Worm (Caenorhabditis elegans): ENCODE data around the gene F31E3.12.

- TF ChIP-seq B0310.2 (tag; optimal IDR thresholded peaks at IDR 0.05) = no peak
- no peak for TF ChIP-seq flt-1 (GFP tag; IDR thresholded peaks at IDR 0.05)
- no peak for TF ChIP-seq pes-1 (GFP tag; IDR thresholded peaks at IDR 0.05)
- TF ChIP-seq ama-1 (optimal IDR thresholded peaks at IDR 0.05) = no peak
- TF ChIP-seq tra-4 (tag; optimal IDR thresholded peaks at IDR 0.05) = no peak
- TF ChIP-seq aly-1 (tag; optimal IDR thresholded peaks at IDR 0.05) = no peak
- TF ChIP-seq tbx-37 (GFP tag; conservative IDR thresholded peaks at IDR 0.05) = no peak
- TF ChIP-seq hnd-1 (tag; optimal IDR thresholded peaks at IDR 0.05) = no peak
- TF ChIP-seq sea-1 (GFP tag; conservative IDR thresholded peaks at IDR 0.05) = no peak
- TF ChIP-seq hmg-4 (GFP tag; optimal IDR thresholded peaks at IDR 0.05) = no peak
- TF ChIP-seq ceh-13 (GFP tag; optimal IDR thresholded peaks at IDR 0.05) = no peak
Observed at ce11 chrIII:6993179-6993578, 24.0 kb downstream of the F31E3.12 start.

Data from whole organism, early embryonic.